Worm (Caenorhabditis elegans) whole organism, L1 larva: Measurements from ENCODE around the gene odr-1.

ENCODE experiments used
- blmp-1 ChIP-seq: fragments of 150-350 bp; optimal IDR thresholded peaks from 2 replicates; lab custom pipeline; 2014; ENCODE audit warnings: missing biosample characterization, missing genetic modification characterization
- ceh-82 ChIP-seq, 3 experiments: fragments of 150-350 bp in 1 of 3; sonication (generic microtip) in 2 of 3; optimal IDR thresholded peaks; 2 replicates each; lab custom pipeline; 2014 to 2017; ENCODE audit warnings: missing biosample characterization in 3 of 3, missing genetic modification characterization in 3 of 3
- lin-14 ChIP-seq: fragments of 200-800 bp; sonication (Bioruptor generic); optimal IDR thresholded peaks from 2 replicates; lab custom pipeline; 2018; ENCODE audit warnings: mild to moderate bottlenecking, missing genetic modification characterization, moderate library complexity, missing compliant biosample characterization
- nhr-237 ChIP-seq: fragments of 150-350 bp; optimal IDR thresholded peaks from 2 replicates; lab custom pipeline; 2014; ENCODE audit warnings: missing biosample characterization, missing genetic modification characterization
- snpc-4 ChIP-seq: fragments of 150-350 bp; optimal IDR thresholded peaks from 2 replicates; lab custom pipeline; 2014; ENCODE audit warnings: missing biosample characterization, missing genetic modification characterization

- TF ChIP-seq lin-14 (GFP tag; lab: Kevin White, UChicago) (peak; percentile 72), nhr-237 (tag; lab: Kevin White, UChicago) (no peak), blmp-1 (tag; lab: Kevin White, UChicago) (no peak), ceh-82 (tag; optimal IDR thresholded peaks at IDR 0.05; lab: Kevin White, UChicago) (no peak), snpc-4 (no peak)
These were observed 4.3 kb upstream of the odr-1 start for ce11 chrX:13555098-13555497.
